Worm (Caenorhabditis elegans): ENCODE results near the gene try-13.

The try-13 gene

ce11 chrV:7485000-7485399 is 45.1 kb downstream of the try-13 start, which contains the start of gene srbc-8:
srbc-8 (minus strand) TSS chrV:7485100.
- TF ChIP-seq mdt-29 (GFP tag; IDR thresholded peaks at IDR 0.05) (no peak), set-16 (GFP tag; IDR thresholded peaks at IDR 0.05) (no peak), rbr-2 (tag; optimal IDR thresholded peaks at IDR 0.05) (no peak), spr-1 (tag; optimal IDR thresholded peaks at IDR 0.05) (no peak), tag-97 (GFP tag; IDR thresholded peaks at IDR 0.05) (no peak), cey-2 (tag; optimal IDR thresholded peaks at IDR 0.05; ENCODE audit: borderline replicate concordance, insufficient read depth) (no peak), snpc-4 (tag; optimal IDR thresholded peaks at IDR 0.05) (no peak), tra-1 (GFP tag; IDR thresholded peaks at IDR 0.05) (no peak), egl-43 (GFP tag; IDR thresholded peaks at IDR 0.05) (no peak), lin-15B (tag; optimal IDR thresholded peaks at IDR 0.05) (no peak), madf-9 (GFP tag; conservative IDR thresholded peaks at IDR 0.05) (no peak)

ce11 chrV:7487518-7487917 is 47.6 kb downstream of the try-13 start, which contains the start of gene srbc-7:
srbc-7 (minus strand) TSS chrV:7487618.
- no peak for TF ChIP-seq lin-29 (GFP tag; IDR thresholded peaks at IDR 0.05)
- TF ChIP-seq T20F7.1 (GFP tag; optimal IDR thresholded peaks at IDR 0.05): no peak
- no peak for TF ChIP-seq attf-4 (tag; optimal IDR thresholded peaks at IDR 0.05)
- no peak for TF ChIP-seq dve-1 (tag; optimal IDR thresholded peaks at IDR 0.05; ENCODE audit: insufficient read depth)
- no peak for TF ChIP-seq tag-97 (GFP tag; IDR thresholded peaks at IDR 0.05)
- no peak for TF ChIP-seq zip-11 (GFP tag; IDR thresholded peaks at IDR 0.05)

- no peak for TF ChIP-seq ceh-32 (tag; optimal IDR thresholded peaks at IDR 0.05; ENCODE audit: poor library complexity)
- TF ChIP-seq zip-11 (GFP tag; IDR thresholded peaks at IDR 0.05): no peak
- no peak for TF ChIP-seq zfp-3 (GFP tag; conservative IDR thresholded peaks at IDR 0.05)
- no peak for TF ChIP-seq F49E8.2 (tag; optimal IDR thresholded peaks at IDR 0.05; ENCODE audit: borderline replicate concordance)
- no peak for TF ChIP-seq madf-5 (GFP tag; IDR thresholded peaks at IDR 0.05)
- TF ChIP-seq sdz-12 (GFP tag; optimal IDR thresholded peaks at IDR 0.05): no peak
- TF ChIP-seq ztf-7 (tag; optimal IDR thresholded peaks at IDR 0.05): no peak
- no peak for TF ChIP-seq nhr-11 (tag; optimal IDR thresholded peaks at IDR 0.05)
- no peak for TF ChIP-seq nhr-76 (tag; optimal IDR thresholded peaks at IDR 0.05)
- no peak for TF ChIP-seq nhr-102 (tag; optimal IDR thresholded peaks at IDR 0.05)
- TF ChIP-seq nhr-6 (tag; optimal IDR thresholded peaks at IDR 0.05): no peak
- TF ChIP-seq spr-1 (tag; optimal IDR thresholded peaks at IDR 0.05): no peak
- no peak for TF ChIP-seq fkh-10 (GFP tag; optimal IDR thresholded peaks at IDR 0.05)
- TF ChIP-seq dmd-8 (GFP tag; IDR thresholded peaks at IDR 0.05): no peak
- TF ChIP-seq Y105C5A.15 (GFP tag; IDR thresholded peaks at IDR 0.05): no peak
- no peak for TF ChIP-seq snpc-1.2 (GFP tag; IDR thresholded peaks at IDR 0.05)
- no peak for TF ChIP-seq unc-62 (GFP tag; optimal IDR thresholded peaks at IDR 0.05 in 1 of 2)
- no peak for TF ChIP-seq unc-62 (tag; optimal IDR thresholded peaks at IDR 0.05)
- TF ChIP-seq ceh-20 (GFP tag; IDR thresholded peaks at IDR 0.05): no peak
- no peak for TF ChIP-seq hlh-30 (tag; optimal IDR thresholded peaks at IDR 0.05; ENCODE audit: insufficient read depth)
- no peak for TF ChIP-seq zfp-2 (tag; optimal IDR thresholded peaks at IDR 0.05)
These were observed 50.4 kb downstream of the try-13 start, which contains the start of gene srbc-9 for ce11 chrV:7490340-7490739. srbc-9 (minus strand) TSS chrV:7490440.
